Fruit fly (Drosophila melanogaster) whole organism, pupa: ENCODE results near the gene CG14074.
A peak's percentile ranks its signal among the peaks of the same experiment; 100 is the strongest.

Experiments used
- CG10348 ChIP-seq: fragments of 200-800 bp; sonication (Bioruptor generic); IDR thresholded peaks from 2 replicates; pipeline ENCODE4 v1.3.6; 2022; ENCODE audit warnings: missing biosample characterization, missing genetic modification characterization
- CG12605 ChIP-seq: fragments of 200-800 bp; sonication (Bioruptor generic); IDR thresholded peaks from 2 replicates; pipeline ENCODE4 v1.3.6; 2022; ENCODE audit warnings: missing biosample characterization, missing genetic modification characterization
- CG13204 ChIP-seq: fragments of 200-800 bp; sonication (Bioruptor generic); optimal IDR thresholded peaks from 2 replicates; lab custom pipeline; 2018; ENCODE audit warnings: missing biosample characterization, mild to moderate bottlenecking, missing genetic modification characterization, moderate library complexity
- CG14655 ChIP-seq: fragments of 200-800 bp; sonication (Bioruptor generic); optimal IDR thresholded peaks from 3 replicates; lab custom pipeline; 2017; ENCODE audit warnings: mild to moderate bottlenecking, missing biosample characterization, missing genetic modification reagents, missing genetic modification characterization
- CG15710 ChIP-seq: fragments of 200-800 bp; sonication (Bioruptor generic); optimal IDR thresholded peaks from 2 replicates; lab custom pipeline; 2018; ENCODE audit warnings: missing biosample characterization, mild to moderate bottlenecking, missing genetic modification characterization, moderate library complexity
- CG17806 ChIP-seq: fragments of 200-800 bp; sonication (Bioruptor generic); optimal IDR thresholded peaks from 2 replicates; lab custom pipeline; 2018; ENCODE audit warnings: missing biosample characterization, mild to moderate bottlenecking, missing genetic modification characterization, moderate library complexity
- CG32121 ChIP-seq: fragments of 200-800 bp; sonication (Bioruptor generic); IDR thresholded peaks from 2 replicates; pipeline ENCODE4 v1.3.6; 2022; ENCODE audit warnings: missing biosample characterization, missing genetic modification characterization
- CG34367 ChIP-seq: fragments of 200-800 bp; sonication (Bioruptor generic); optimal IDR thresholded peaks from 2 replicates; lab custom pipeline; 2018; ENCODE audit warnings: missing biosample characterization, mild to moderate bottlenecking, missing genetic modification characterization
- CG4496 ChIP-seq: fragments of 200-800 bp; sonication (Bioruptor generic); IDR thresholded peaks from 3 replicates; pipeline ENCODE4 v1.3.6; 2022; ENCODE audit warnings: missing biosample characterization, missing genetic modification characterization
- CG8159 ChIP-seq: fragments of 200-800 bp; sonication (Bioruptor generic); optimal IDR thresholded peaks from 3 replicates; lab custom pipeline; 2018; ENCODE audit warnings: missing biosample characterization, mild to moderate bottlenecking, missing genetic modification characterization, moderate library complexity
- CG8301 ChIP-seq: fragments of 200-800 bp; sonication (Bioruptor generic); optimal IDR thresholded peaks from 2 replicates; lab custom pipeline; 2018; ENCODE audit warnings: missing biosample characterization, mild to moderate bottlenecking, missing genetic modification characterization
- CG9948 ChIP-seq: fragments of 200-800 bp; sonication (Bioruptor generic); optimal IDR thresholded peaks from 2 replicates; lab custom pipeline; 2018; ENCODE audit warnings: missing biosample characterization, mild to moderate bottlenecking, missing genetic modification characterization, moderate library complexity
- D1 ChIP-seq: fragments of 200-800 bp; sonication (Bioruptor generic); optimal IDR thresholded peaks from 2 replicates; lab custom pipeline; 2018; ENCODE audit warnings: missing biosample characterization, mild to moderate bottlenecking, missing genetic modification characterization, moderate library complexity
- EcR ChIP-seq: fragments of 200-800 bp; sonication (Bioruptor generic); optimal IDR thresholded peaks from 3 replicates; lab custom pipeline; 2019; ENCODE audit warnings: missing biosample characterization, missing genetic modification characterization, mild to moderate bottlenecking, moderate library complexity, missing genetic modification reagents
- Ets98B ChIP-seq: fragments of 200-800 bp; sonication (Bioruptor generic); IDR thresholded peaks from 2 replicates; pipeline ENCODE4 v1.3.6; 2022; ENCODE audit warnings: missing biosample characterization, missing genetic modification characterization
- Pif1A ChIP-seq: fragments of 200-800 bp; sonication (Bioruptor generic); optimal IDR thresholded peaks from 3 replicates; lab custom pipeline; 2016; ENCODE audit warnings: missing biosample characterization, missing genetic modification characterization
- Pif1B ChIP-seq: fragments of 200-800 bp; sonication (Bioruptor generic); optimal IDR thresholded peaks from 3 replicates; lab custom pipeline; 2016; ENCODE audit warnings: missing biosample characterization, missing genetic modification characterization
- Snoo ChIP-seq: fragments of 200-800 bp; sonication (Bioruptor generic); optimal IDR thresholded peaks from 3 replicates; lab custom pipeline; 2017; ENCODE audit warnings: missing biosample characterization, mild to moderate bottlenecking, missing genetic modification characterization, inconsistent platforms
- fd96Ca ChIP-seq: fragments of 200-800 bp; sonication (Bioruptor generic); IDR thresholded peaks from 3 replicates; pipeline ENCODE4 v1.3.6; 2022; ENCODE audit warnings: missing biosample characterization, missing genetic modification characterization
- gl ChIP-seq: fragments of 200-800 bp; sonication (Bioruptor generic); optimal IDR thresholded peaks from 2 replicates; lab custom pipeline; 2018; ENCODE audit warnings: missing biosample characterization, mild to moderate bottlenecking, missing genetic modification characterization
- rn ChIP-seq: fragments of 200-800 bp; sonication (Bioruptor generic); IDR thresholded peaks from 2 replicates; pipeline ENCODE4 v1.3.6; 2022; ENCODE audit warnings: missing biosample characterization, missing genetic modification characterization

The CG14074 gene

dm6 chr3L:18861893-18862292 is 4.1 kb upstream of the CG14074 start:
- TF ChIP-seq fd96Ca (GFP tag; lab: Robert Waterston, UW) = no peak
- no peak for TF ChIP-seq Pif1A
- TF ChIP-seq, all 21 proteins: peak for 0

DNA sequence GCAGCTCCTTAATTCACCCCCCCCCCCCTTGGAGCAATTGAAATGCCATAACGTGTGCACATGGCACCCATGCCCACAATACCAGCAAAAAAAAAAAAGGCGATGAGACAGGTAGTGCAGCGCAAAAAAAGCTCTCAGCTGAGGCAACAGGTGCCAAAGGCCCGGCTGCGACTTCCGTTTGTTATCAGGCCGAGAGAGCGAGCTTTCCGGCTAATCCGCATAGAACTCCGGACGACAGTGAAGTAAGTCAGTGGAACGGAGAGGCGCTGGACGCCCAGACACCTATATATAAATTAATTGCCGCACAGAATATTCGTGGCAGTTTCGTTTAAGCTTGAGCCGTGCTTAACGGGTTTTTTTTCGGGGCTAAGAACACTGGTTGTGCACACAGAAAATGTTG is 2.7 kb upstream of the CG14074 start, which contains the start of gene CG6865:
TSS of gene CG6865 (plus strand) at position 321 of the 400 bp plus-strand sequence.
- no peak for TF ChIP-seq rn (GFP tag; lab: Robert Waterston, UW)
- TF ChIP-seq CG15710 (tag; lab: Kevin White, UChicago) = no peak
- TF ChIP-seq gl = no peak
- TF ChIP-seq Pif1A = no peak
- no peak for TF ChIP-seq EcR
- TF ChIP-seq Snoo (tag; lab: Kevin White, UChicago) = no peak
- TF ChIP-seq CG10348 = no peak
- TF ChIP-seq CG9948 (tag; lab: Kevin White, UChicago) = no peak
- TF ChIP-seq CG4496 (GFP tag; lab: Robert Waterston, UW) = no peak
- no peak for TF ChIP-seq CG8301 (tag; lab: Kevin White, UChicago)
- TF ChIP-seq CG8159 (tag; lab: Kevin White, UChicago) = no peak
- TF ChIP-seq CG13204 = no peak
- no peak for TF ChIP-seq fd96Ca (GFP tag; lab: Robert Waterston, UW)
- TF ChIP-seq CG14655 = no peak
- TF ChIP-seq Ets98B (GFP tag; lab: Robert Waterston, UW) = no peak
- TF ChIP-seq CG32121 (GFP tag; lab: Robert Waterston, UW) = no peak
- no peak for TF ChIP-seq CG17806 (tag; lab: Kevin White, UChicago)
- TF ChIP-seq CG12605 (GFP tag; lab: Robert Waterston, UW) = no peak
- no peak for TF ChIP-seq CG34367
- no peak for TF ChIP-seq D1 (tag; lab: Kevin White, UChicago)

DNA sequence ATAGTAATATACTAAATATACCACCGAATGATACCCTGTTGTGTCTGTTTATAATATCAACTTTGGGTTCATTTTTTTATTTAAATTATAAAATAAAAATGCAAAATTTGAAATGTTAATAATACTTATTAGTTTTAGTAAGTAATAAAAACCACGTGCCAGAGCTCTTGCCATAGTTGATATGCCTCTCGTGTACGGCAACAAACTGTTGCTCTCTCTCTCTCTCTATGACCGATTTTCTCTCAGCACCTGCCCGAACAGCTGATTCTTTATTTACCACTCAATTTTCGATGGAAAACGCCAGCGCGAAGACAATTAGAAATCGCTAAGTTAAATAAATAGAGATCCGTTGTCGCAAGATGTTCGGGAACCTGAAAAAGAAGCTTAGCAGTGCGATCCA is 1.5 kb downstream of the CG14074 start, which contains the start of gene Dysb:
TSS of gene Dysb (plus strand) at position 251 of the 400 bp plus-strand sequence.
- TF ChIP-seq fd96Ca (GFP tag; lab: Robert Waterston, UW) (no peak; the same call in 2 of the 3 replicates), CG12605 (GFP tag; lab: Robert Waterston, UW) (peak; percentile 92), CG34367 (peak; percentile 70), CG13204 (no peak), D1 (tag; lab: Kevin White, UChicago) (peak; percentile 46), CG17806 (tag; lab: Kevin White, UChicago) (peak; percentile 83), CG15710 (tag; lab: Kevin White, UChicago) (peak; percentile 75), Ets98B (GFP tag; lab: Robert Waterston, UW) (peak; percentile 96), CG4496 (GFP tag; lab: Robert Waterston, UW) (peak; percentile 93), Pif1A (peak; percentile 76), gl (no peak), EcR (no peak), CG8301 (tag; lab: Kevin White, UChicago) (peak; percentile 80), CG14655 (no peak), CG8159 (tag; lab: Kevin White, UChicago) (peak; percentile 79), rn (GFP tag; lab: Robert Waterston, UW) (no peak; the same call in 1 of the 2 replicates), Snoo (tag; lab: Kevin White, UChicago) (peak; percentile 81), CG10348 (0 out of 2 replicates have a peak, but pooled peaks have one; percentile 26), Pif1B (peak; percentile 82), CG9948 (tag; lab: Kevin White, UChicago) (peak; percentile 70), CG32121 (GFP tag; lab: Robert Waterston, UW) (peak; percentile 90)
- TF ChIP-seq, all 21 proteins: peak for 15

dm6 chr3L:18869035-18869826 is 3.2 kb downstream of the CG14074 start, which contains the start of gene Grx1:
Grx1 (plus strand) TSS chr3L:18869230.
- TF ChIP-seq CG4496 (GFP tag; lab: Robert Waterston, UW) (peak; percentile 35; the same call in 1 of the 3 replicates), Ets98B (GFP tag; lab: Robert Waterston, UW) (peak; percentile 22; the same call in 1 of the 2 replicates), Pif1A (no peak), CG10348 (no peak), CG17806 (tag; lab: Kevin White, UChicago) (peak; percentile 38), CG32121 (GFP tag; lab: Robert Waterston, UW) (0 out of 2 replicates have a peak, but pooled peaks have one; percentile 42), CG14655 (no peak), fd96Ca (GFP tag; lab: Robert Waterston, UW) (no peak), gl (no peak), EcR (no peak), D1 (tag; lab: Kevin White, UChicago) (no peak), CG8301 (tag; lab: Kevin White, UChicago) (peak; percentile 51), CG12605 (GFP tag; lab: Robert Waterston, UW) (no peak), CG34367 (no peak), Pif1B (peak; percentile 30), CG8159 (tag; lab: Kevin White, UChicago) (peak; percentile 61), CG15710 (tag; lab: Kevin White, UChicago) (peak; percentile 40), rn (GFP tag; lab: Robert Waterston, UW) (0 out of 2 replicates have a peak, but pooled peaks have one; percentile 6), Snoo (tag; lab: Kevin White, UChicago) (peak; percentile 41), CG13204 (no peak), CG9948 (tag; lab: Kevin White, UChicago) (no peak)
- TF ChIP-seq, all 21 proteins: peak for 10

DNA sequence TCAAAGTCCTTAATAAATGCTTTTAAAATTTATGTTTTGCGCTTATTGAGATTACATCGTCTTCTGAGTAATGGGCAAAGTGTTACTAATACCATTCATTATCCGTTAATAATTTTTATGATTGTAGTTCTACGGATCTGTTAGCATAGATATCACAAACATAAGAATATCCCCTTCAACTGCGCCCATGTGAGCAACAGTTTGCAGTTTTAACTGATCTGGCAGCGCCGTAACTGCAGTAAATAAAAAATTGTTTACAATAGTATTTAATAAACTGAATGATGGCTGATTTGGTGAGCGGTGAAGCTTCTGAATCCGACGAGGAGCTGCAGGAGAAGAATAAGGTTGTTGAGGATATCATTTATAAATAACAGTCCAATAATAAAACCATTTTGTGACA is 4.0 kb downstream of the CG14074 start, which contains the start of gene Blos3:
TSS of gene Blos3 (plus strand) at position 198 of the 400 bp plus-strand sequence.
- TF ChIP-seq CG4496 (GFP tag; lab: Robert Waterston, UW) (peak; percentile 46; the same call in 2 of the 3 replicates), CG32121 (GFP tag; lab: Robert Waterston, UW) (peak; percentile 63), CG9948 (tag; lab: Kevin White, UChicago) (peak; percentile 15), CG15710 (tag; lab: Kevin White, UChicago) (peak; percentile 24), fd96Ca (GFP tag; lab: Robert Waterston, UW) (peak; percentile 65; the same call in 2 of the 3 replicates), rn (GFP tag; lab: Robert Waterston, UW) (no peak), Pif1A (no peak), CG17806 (tag; lab: Kevin White, UChicago) (peak; percentile 32)
